Fruit fly (Drosophila melanogaster) whole organism, embryonic: ENCODE data around the gene CG15891.

Experiments used
- Antp ChIP-seq: fragments of 200-800 bp; sonication (Bioruptor generic); optimal IDR thresholded peaks from 3 replicates; lab custom pipeline; 2016; ENCODE audit warnings: missing biosample characterization, missing genetic modification characterization
- Atf-2 ChIP-seq: fragments of 200-800 bp; sonication (Bioruptor generic); optimal IDR thresholded peaks from 2 replicates; lab custom pipeline; 2016; ENCODE audit warnings: missing biosample characterization, missing genetic modification characterization
- Atf6 ChIP-seq: fragments of 200-800 bp; sonication (Bioruptor generic); IDR thresholded peaks from 2 replicates; pipeline ENCODE4 v1.3.6; 2022; ENCODE audit warnings: missing biosample characterization, missing genetic modification characterization
- Bteb2 ChIP-seq: fragments of 200-800 bp; sonication (Bioruptor generic); optimal IDR thresholded peaks from 2 replicates; lab custom pipeline; 2016; ENCODE audit warnings: missing biosample characterization, missing genetic modification characterization
- CG10431 ChIP-seq: fragments of 200-800 bp; sonication (Bioruptor generic); optimal IDR thresholded peaks from 3 replicates; lab custom pipeline; 2018; ENCODE audit warnings: missing biosample characterization, mild to moderate bottlenecking, missing genetic modification characterization
- CG10565 ChIP-seq: fragments of 200-800 bp; sonication (Bioruptor generic); optimal IDR thresholded peaks from 3 replicates; lab custom pipeline; 2016; ENCODE audit warnings: missing biosample characterization, mild to moderate bottlenecking, missing genetic modification characterization
- CG11504 ChIP-seq: fragments of 200-800 bp; sonication (Bioruptor generic); optimal IDR thresholded peaks from 3 replicates; lab custom pipeline; 2019; ENCODE audit warnings: missing biosample characterization, mild to moderate bottlenecking, missing genetic modification characterization, moderate library complexity
- CG12391 ChIP-seq: fragments of 200-800 bp; sonication (Bioruptor generic); optimal IDR thresholded peaks from 3 replicates; lab custom pipeline; 2018; ENCODE audit warnings: missing biosample characterization, mild to moderate bottlenecking, missing genetic modification characterization, moderate library complexity
- CG13123 ChIP-seq: fragments of 200-800 bp; sonication (Bioruptor generic); optimal IDR thresholded peaks from 2 replicates; lab custom pipeline; 2016; ENCODE audit warnings: missing biosample characterization, missing genetic modification characterization
- CG1529 ChIP-seq: fragments of 200-800 bp; sonication (Bioruptor generic); optimal IDR thresholded peaks from 3 replicates; lab custom pipeline; 2018; ENCODE audit warnings: missing biosample characterization, missing genetic modification characterization
- CG16779 ChIP-seq: fragments of 200-800 bp; sonication (Bioruptor generic); IDR thresholded peaks from 2 replicates; pipeline ENCODE4 v1.3.6; 2022; ENCODE audit warnings: missing biosample characterization, missing genetic modification characterization
- CG17359 ChIP-seq: fragments of 200-800 bp; sonication (Bioruptor generic); optimal IDR thresholded peaks from 3 replicates; lab custom pipeline; 2018; ENCODE audit warnings: missing biosample characterization, mild to moderate bottlenecking, missing genetic modification characterization, moderate library complexity
- CG17912 ChIP-seq: fragments of 200-800 bp; sonication (Bioruptor generic); optimal IDR thresholded peaks from 2 replicates; lab custom pipeline; 2018; ENCODE audit warnings: missing biosample characterization, mild to moderate bottlenecking, missing genetic modification characterization
- CG1832 ChIP-seq: fragments of 200-800 bp; sonication (Bioruptor generic); optimal IDR thresholded peaks from 2 replicates; lab custom pipeline; 2017; ENCODE audit warnings: missing biosample characterization, mild to moderate bottlenecking, missing genetic modification characterization, inconsistent platforms
- CG2199 ChIP-seq: fragments of 200-800 bp; sonication (Bioruptor generic); IDR thresholded peaks from 3 replicates; pipeline ENCODE4 v1.3.6; 2022; ENCODE audit warnings: missing biosample characterization, missing genetic modification characterization
- CG2202 ChIP-seq: fragments of 200-800 bp; sonication (Bioruptor generic); optimal IDR thresholded peaks from 2 replicates; lab custom pipeline; 2018; ENCODE audit warnings: missing biosample characterization, mild to moderate bottlenecking, missing genetic modification characterization
- CG32532 ChIP-seq: fragments of 200-800 bp; sonication (Bioruptor generic); IDR thresholded peaks from 2 replicates; pipeline ENCODE4 v1.3.6; 2022; ENCODE audit warnings: missing biosample characterization, missing genetic modification characterization
- CG7928 ChIP-seq: fragments of 200-800 bp; sonication (Bioruptor generic); optimal IDR thresholded peaks from 2 replicates; lab custom pipeline; 2017; ENCODE audit warnings: missing biosample characterization, mild to moderate bottlenecking, missing genetic modification characterization
- CG7963 ChIP-seq: fragments of 200-800 bp; sonication (Bioruptor generic); IDR thresholded peaks from 3 replicates; pipeline ENCODE4 v1.3.6; 2022; ENCODE audit warnings: missing biosample characterization, missing genetic modification characterization; ENCODE audit not compliant: partially characterized antibody
- CG9437 ChIP-seq: fragments of 200-800 bp; sonication (Bioruptor generic); optimal IDR thresholded peaks from 2 replicates; lab custom pipeline; 2018; ENCODE audit warnings: missing biosample characterization, mild to moderate bottlenecking, missing genetic modification characterization
- CG9932 ChIP-seq: fragments of 200-800 bp; sonication (Bioruptor generic); IDR thresholded peaks from 2 replicates; pipeline ENCODE4 v1.3.6; 2022; ENCODE audit warnings: missing biosample characterization, missing genetic modification characterization
- Chrac-16 ChIP-seq: fragments of 200-800 bp; sonication (Bioruptor generic); optimal IDR thresholded peaks from 3 replicates; lab custom pipeline; 2016; ENCODE audit warnings: missing biosample characterization, missing genetic modification characterization
- GATAe ChIP-seq: fragments of 200-800 bp; sonication (Bioruptor generic); conservative IDR thresholded peaks from 2 replicates; pipeline ENCODE4 v1.3.6; 2022; ENCODE audit warnings: missing biosample characterization, missing genetic modification characterization
- Gug ChIP-seq: fragments of 200-800 bp; sonication (Bioruptor generic); IDR thresholded peaks from 4 replicates; pipeline ENCODE4 v1.3.6; 2022; ENCODE audit warnings: missing biosample characterization, missing genetic modification characterization
- HLH54F ChIP-seq: fragments of 200-800 bp; sonication (Bioruptor generic); optimal IDR thresholded peaks from 3 replicates; lab custom pipeline; 2016; ENCODE audit warnings: missing biosample characterization, missing genetic modification characterization
- Hr3 ChIP-seq: fragments of 200-800 bp; sonication (Bioruptor generic); optimal IDR thresholded peaks from 3 replicates; lab custom pipeline; 2016; ENCODE audit warnings: missing biosample characterization, missing genetic modification characterization
- Jarid2 ChIP-seq: fragments of 200-800 bp; sonication (Bioruptor generic); optimal IDR thresholded peaks from 3 replicates; lab custom pipeline; 2017; ENCODE audit warnings: mild to moderate bottlenecking, missing biosample characterization, missing genetic modification reagents, missing genetic modification characterization
- Nf-YC ChIP-seq: fragments of 200-800 bp; optimal IDR thresholded peaks from 3 replicates; lab custom pipeline; 2019; ENCODE audit warnings: missing biosample characterization, mild to moderate bottlenecking, missing genetic modification characterization, moderate library complexity
- Ravus ChIP-seq: fragments of 200-800 bp; sonication (Bioruptor generic); IDR thresholded peaks from 2 replicates; pipeline ENCODE4 v1.3.6; 2022; ENCODE audit warnings: missing biosample characterization, missing genetic modification characterization
- Taf1 ChIP-seq: fragments of 200-800 bp; sonication (Bioruptor generic); IDR thresholded peaks from 2 replicates; pipeline ENCODE4 v1.3.6; 2022; ENCODE audit warnings: missing biosample characterization, missing genetic modification characterization
- abd-A ChIP-seq: fragments of 200-800 bp; sonication (Bioruptor generic); optimal IDR thresholded peaks from 3 replicates; lab custom pipeline; 2019; ENCODE audit warnings: missing biosample characterization, mild to moderate bottlenecking, missing genetic modification characterization, moderate library complexity
- bowl ChIP-seq: fragments of 200-800 bp; sonication (Bioruptor generic); IDR thresholded peaks from 2 replicates; pipeline ENCODE4 v1.3.6; 2022; ENCODE audit warnings: missing biosample characterization, missing genetic modification characterization
- bsh ChIP-seq, 2 experiments: fragments of 200-800 bp; sonication (Bioruptor generic); optimal IDR thresholded peaks; 2 replicates each; lab custom pipeline; 2017 to 2018; ENCODE audit warnings: mild to moderate bottlenecking in 2 of 2, missing biosample characterization in 2 of 2, missing genetic modification characterization in 2 of 2, moderate library complexity in 1 of 2
- chinmo ChIP-seq: fragments of 200-800 bp; sonication (Bioruptor generic); IDR thresholded peaks from 4 replicates; pipeline ENCODE4 v1.3.6; 2022; ENCODE audit warnings: missing biosample characterization, missing genetic modification characterization; ENCODE audit not compliant: partially characterized antibody
- eve ChIP-seq, 2 experiments: fragments of >200 bp; optimal IDR thresholded peaks; 2 replicates each; lab custom pipeline; 2017; ENCODE audit warnings: missing biosample characterization in 2 of 2, missing genetic modification characterization in 2 of 2
- gsb-n ChIP-seq: fragments of 200-800 bp; sonication (Bioruptor generic); optimal IDR thresholded peaks from 3 replicates; lab custom pipeline; 2018; ENCODE audit warnings: missing biosample characterization, mild to moderate bottlenecking, missing genetic modification characterization
- gt ChIP-seq: fragments of 200-800 bp; sonication (Bioruptor generic); IDR thresholded peaks from 2 replicates; pipeline ENCODE4 v1.3.6; 2022; ENCODE audit warnings: missing biosample characterization, missing genetic modification characterization
- h ChIP-seq: fragments of >200 bp; optimal IDR thresholded peaks from 2 replicates; lab custom pipeline; 2017
- hbn ChIP-seq: fragments of 200-800 bp; sonication (Bioruptor generic); IDR thresholded peaks from 2 replicates; pipeline ENCODE4 v1.3.6; 2022; ENCODE audit warnings: missing biosample characterization, missing genetic modification characterization; ENCODE audit not compliant: partially characterized antibody
- lmd ChIP-seq: fragments of 200-800 bp; sonication (Bioruptor generic); IDR thresholded peaks from 2 replicates; pipeline ENCODE4 v1.3.6; 2022; ENCODE audit warnings: missing biosample characterization, missing genetic modification characterization
- maf-S ChIP-seq: fragments of 200-800 bp; sonication (Bioruptor generic); optimal IDR thresholded peaks from 2 replicates; lab custom pipeline; 2016; ENCODE audit warnings: missing biosample characterization, missing genetic modification characterization
- onecut ChIP-seq: fragments of 200-800 bp; sonication (Bioruptor generic); IDR thresholded peaks from 2 replicates; pipeline ENCODE4 v1.3.6; 2022; ENCODE audit warnings: missing biosample characterization, missing genetic modification characterization
- sc ChIP-seq, 3 experiments: fragments of >200 bp in 2 of 3; fragments of 200-800 bp in 1 of 3; sonication (Bioruptor generic) in 1 of 3; optimal IDR thresholded peaks; 2 replicates in 2 of 3; 3 replicates in 1 of 3; lab custom pipeline; 2017; ENCODE audit warnings: mild to moderate bottlenecking in 1 of 3, missing biosample characterization in 1 of 3, missing genetic modification characterization in 1 of 3, missing genetic modification reagents in 1 of 3
- sim ChIP-seq: fragments of 200-800 bp; sonication (Bioruptor generic); IDR thresholded peaks from 2 replicates; pipeline ENCODE4 v1.3.6; 2022; ENCODE audit warnings: missing biosample characterization, missing genetic modification characterization
- so ChIP-seq: fragments of 200-800 bp; sonication (Bioruptor generic); IDR thresholded peaks from 3 replicates; pipeline ENCODE4 v1.3.6; 2022; ENCODE audit warnings: missing biosample characterization, missing genetic modification characterization
- stc ChIP-seq: fragments of 200-800 bp; sonication (Bioruptor generic); IDR thresholded peaks from 2 replicates; pipeline ENCODE4 v1.3.6; 2022; ENCODE audit warnings: missing biosample characterization, missing genetic modification characterization
- tgo ChIP-seq: fragments of 200-800 bp; sonication (Bioruptor generic); IDR thresholded peaks from 3 replicates; pipeline ENCODE4 v1.3.6; 2022; ENCODE audit warnings: missing biosample characterization, missing genetic modification characterization
- toy ChIP-seq: fragments of 200-800 bp; sonication (Bioruptor generic); IDR thresholded peaks from 2 replicates; pipeline ENCODE4 v1.3.6; 2022; ENCODE audit warnings: missing biosample characterization, missing genetic modification characterization
- twi ChIP-seq: fragments of 200-800 bp; optimal IDR thresholded peaks from 2 replicates; lab custom pipeline; 2019; ENCODE audit warnings: missing biosample characterization, mild to moderate bottlenecking, missing genetic modification characterization, moderate library complexity
- vnd ChIP-seq: fragments of 200-800 bp; sonication (Bioruptor generic); IDR thresholded peaks from 3 replicates; pipeline ENCODE4 v1.3.6; 2022; ENCODE audit warnings: missing biosample characterization, missing genetic modification characterization; ENCODE audit not compliant: partially characterized antibody
- vvl ChIP-seq: fragments of 200-800 bp; sonication (Bioruptor generic); IDR thresholded peaks from 2 replicates; pipeline ENCODE4 v1.3.6; 2022; ENCODE audit warnings: missing biosample characterization, missing genetic modification characterization

CG15891 gene

dm6 chrX:6255414-6255915 lies 39.7 kb downstream of the CG15891 start, which contains the start of the genes Rbcn-3A and Spx (continued):
- TF ChIP-seq Ravus (GFP tag; lab: Robert Waterston, UW), result no peak
- no peak for TF ChIP-seq CG2199 (GFP tag; lab: Robert Waterston, UW)
- TF ChIP-seq Chrac-16, result no peak
- no peak for TF ChIP-seq CG7928
- no peak for TF ChIP-seq CG17912 (GFP tag; lab: Kevin White, UChicago)
- TF ChIP-seq maf-S (GFP tag; lab: Kevin White, UChicago), result no peak
- no peak for TF ChIP-seq sc (optimal IDR thresholded peaks at IDR 0.05; lab: Kevin White, UChicago)
- TF ChIP-seq sc (GFP tag; optimal IDR thresholded peaks at IDR 0.05; lab: Kevin White, UChicago), result no peak
- TF ChIP-seq h (lab: Kevin White, UChicago), result no peak
- no peak for TF ChIP-seq abd-A (tag; lab: Kevin White, UChicago)
- TF ChIP-seq Antp, result no peak
- TF ChIP-seq CG1832, result no peak
- no peak for TF ChIP-seq CG1529 (GFP tag; lab: Kevin White, UChicago)
- TF ChIP-seq CG11504 (tag; lab: Kevin White, UChicago), result peak; percentile 24
- TF ChIP-seq Hr3 (GFP tag; lab: Kevin White, UChicago), result peak; percentile 45
- peak; percentile 29 for TF ChIP-seq twi (tag; lab: Kevin White, UChicago)
- no peak for TF ChIP-seq CG17359 (tag; lab: Kevin White, UChicago)
- TF ChIP-seq gt, result no peak
- TF ChIP-seq tgo (GFP tag; lab: Robert Waterston, UW), result peak; percentile 28; the same call in 1 of the 3 replicates
- TF ChIP-seq CG9932 (GFP tag; lab: Robert Waterston, UW), result peak; percentile 63
- peak; percentile 68 for TF ChIP-seq CG12391
- TF ChIP-seq toy (GFP tag; lab: Robert Waterston, UW), result no peak
- no peak for TF ChIP-seq CG10431
- no peak for TF ChIP-seq Atf6
- no peak for TF ChIP-seq GATAe
- TF ChIP-seq vvl (GFP tag; lab: Robert Waterston, UW), result no peak; the same call in 1 of the 2 replicates
- TF ChIP-seq CG7963 (GFP tag; lab: Robert Waterston, UW), result peak; percentile 83
- no peak for TF ChIP-seq eve (GFP tag; optimal IDR thresholded peaks at IDR 0.05; lab: Kevin White, UChicago)
- no peak for TF ChIP-seq CG13123 (GFP tag; lab: Kevin White, UChicago)
- peak; percentile 78 for TF ChIP-seq hbn (GFP tag; lab: Robert Waterston, UW)
- TF ChIP-seq gsb-n (tag; lab: Kevin White, UChicago), result no peak
- no peak for TF ChIP-seq so (GFP tag; lab: Robert Waterston, UW)
- TF ChIP-seq onecut (GFP tag; lab: Robert Waterston, UW), result no peak
- peak; percentile 85 for TF ChIP-seq vnd (GFP tag; lab: Robert Waterston, UW)
- no peak for TF ChIP-seq bsh (GFP tag; optimal IDR thresholded peaks at IDR 0.05; lab: Kevin White, UChicago)
- no peak for TF ChIP-seq Jarid2
- TF ChIP-seq HLH54F (GFP tag; lab: Kevin White, UChicago), result no peak
- peak; percentile 39; the same call in 1 of the 4 replicates for TF ChIP-seq Gug (GFP tag; lab: Robert Waterston, UW)
- no peak for TF ChIP-seq CG16779 (GFP tag; lab: Robert Waterston, UW)
- TF ChIP-seq bowl, result no peak
- TF ChIP-seq CG2202 (tag; lab: Kevin White, UChicago), result no peak
- TF ChIP-seq Bteb2 (GFP tag; lab: Kevin White, UChicago), result no peak
- no peak; the same call in 1 of the 2 replicates for TF ChIP-seq lmd (GFP tag; lab: Robert Waterston, UW)
- TF ChIP-seq stc (GFP tag; lab: Robert Waterston, UW), result no peak
- peak; percentile 50 for TF ChIP-seq Nf-YC (tag; lab: Kevin White, UChicago)
- TF ChIP-seq CG10565 (GFP tag; lab: Kevin White, UChicago), result no peak
- TF ChIP-seq CG32532, result peak; percentile 47
- TF ChIP-seq Atf-2, result no peak
- no peak for TF ChIP-seq CG9437 (GFP tag; lab: Kevin White, UChicago)
- no peak for TF ChIP-seq sim
- TF ChIP-seq chinmo (GFP tag; lab: Robert Waterston, UW), result 0 out of 4 replicates have a peak, but pooled peaks have one; percentile 80
- no peak for TF ChIP-seq Taf1
